Fruit fly (Drosophila melanogaster): Measurements from ENCODE around the gene CG46339.

CG46339 gene

DNA sequence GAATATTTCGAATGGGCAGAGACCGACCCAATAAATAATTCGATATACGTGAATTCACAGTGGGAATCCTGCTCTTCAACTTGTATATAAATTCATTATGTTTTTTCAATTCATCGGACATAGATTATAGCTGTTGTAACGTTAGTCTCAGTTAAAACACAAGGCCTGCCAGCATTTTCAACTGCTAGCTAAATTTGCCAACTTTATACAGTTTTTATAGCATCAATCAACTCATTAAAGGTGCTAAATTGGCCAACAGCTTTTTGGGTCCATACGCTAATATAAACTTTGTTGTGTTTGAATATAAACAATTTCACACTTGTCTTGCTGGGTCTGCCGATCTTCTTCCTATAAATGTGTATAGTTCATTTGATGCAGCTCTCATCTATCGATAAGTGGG, 66.5 kb downstream of the CG46339 start:
- no peak for TF ChIP-seq dsf (GFP tag; optimal IDR thresholded peaks at IDR 0.05; ENCODE audit: borderline replicate concordance)
- no peak for TF ChIP-seq rgr (GFP tag; optimal IDR thresholded peaks at IDR 0.05)
- TF ChIP-seq usp (GFP tag; optimal IDR thresholded peaks at IDR 0.05) = no peak
- TF ChIP-seq N (GFP tag; optimal IDR thresholded peaks at IDR 0.05) = no peak
- no peak for TF ChIP-seq br (GFP tag; optimal IDR thresholded peaks at IDR 0.05)
- no peak for TF ChIP-seq Hr78 (GFP tag; optimal IDR thresholded peaks at IDR 0.05)
- no peak for TF ChIP-seq foxo (GFP tag; optimal IDR thresholded peaks at IDR 0.05)
- TF ChIP-seq Vsx2 (GFP tag; optimal IDR thresholded peaks at IDR 0.05; ENCODE audit: partially characterized antibody) = no peak
- TF ChIP-seq h (GFP tag; optimal IDR thresholded peaks at IDR 0.05) = no peak
- no peak for TF ChIP-seq dmrt93B (GFP tag; optimal IDR thresholded peaks at IDR 0.05)
- TF ChIP-seq CG9705 (GFP tag; optimal IDR thresholded peaks at IDR 0.05) = no peak

DNA sequence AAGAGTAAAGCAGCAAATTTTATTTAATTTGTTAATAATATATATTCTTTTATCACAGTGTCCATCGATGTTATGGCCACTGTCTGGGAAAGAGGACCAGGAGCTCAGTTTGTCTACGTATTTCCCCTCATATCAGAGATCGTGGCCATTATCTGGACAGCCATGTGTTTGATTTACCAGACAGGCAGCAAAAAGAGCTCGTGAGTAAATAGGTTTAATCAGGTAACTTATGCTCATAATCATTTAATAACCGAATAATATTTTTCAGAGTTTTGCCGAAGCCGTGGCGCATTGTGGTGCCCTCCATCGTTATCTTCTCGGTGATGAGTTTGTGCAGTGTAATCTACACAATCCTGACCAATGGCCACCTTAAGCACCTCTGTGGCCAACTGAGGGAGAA, 68.9 kb downstream of the CG46339 start:
- TF ChIP-seq dl (GFP tag; optimal IDR thresholded peaks at IDR 0.05; ENCODE audit: insufficient read depth in 1 of 2, partially characterized antibody in 2 of 2) = no peak
- no peak for TF ChIP-seq Dfd (GFP tag; optimal IDR thresholded peaks at IDR 0.05)
- TF ChIP-seq dsf (GFP tag; optimal IDR thresholded peaks at IDR 0.05; ENCODE audit: borderline replicate concordance) = no peak
- no peak for TF ChIP-seq fru (GFP tag; optimal IDR thresholded peaks at IDR 0.05)
- no peak for TF ChIP-seq woc (GFP tag; optimal IDR thresholded peaks at IDR 0.05)
- no peak for TF ChIP-seq CG32264 (GFP tag; optimal IDR thresholded peaks at IDR 0.05)
- no peak for TF ChIP-seq tai (GFP tag; optimal IDR thresholded peaks at IDR 0.05)
- no peak for TF ChIP-seq brk (GFP tag; optimal IDR thresholded peaks at IDR 0.05)
- TF ChIP-seq Hnf4 (GFP tag; optimal IDR thresholded peaks at IDR 0.05) = no peak
- TF ChIP-seq psq (GFP tag; optimal IDR thresholded peaks at IDR 0.05) = no peak
- TF ChIP-seq N (GFP tag; optimal IDR thresholded peaks at IDR 0.05) = no peak
- no peak for TF ChIP-seq Jra (GFP tag; optimal IDR thresholded peaks at IDR 0.05)
- no peak for TF ChIP-seq sv (GFP tag; optimal IDR thresholded peaks at IDR 0.05)
- no peak for TF ChIP-seq usp (GFP tag; optimal IDR thresholded peaks at IDR 0.05)
- TF ChIP-seq Mio (GFP tag; optimal IDR thresholded peaks at IDR 0.05) = no peak
- no peak for TF ChIP-seq br (GFP tag; optimal IDR thresholded peaks at IDR 0.05)

DNA sequence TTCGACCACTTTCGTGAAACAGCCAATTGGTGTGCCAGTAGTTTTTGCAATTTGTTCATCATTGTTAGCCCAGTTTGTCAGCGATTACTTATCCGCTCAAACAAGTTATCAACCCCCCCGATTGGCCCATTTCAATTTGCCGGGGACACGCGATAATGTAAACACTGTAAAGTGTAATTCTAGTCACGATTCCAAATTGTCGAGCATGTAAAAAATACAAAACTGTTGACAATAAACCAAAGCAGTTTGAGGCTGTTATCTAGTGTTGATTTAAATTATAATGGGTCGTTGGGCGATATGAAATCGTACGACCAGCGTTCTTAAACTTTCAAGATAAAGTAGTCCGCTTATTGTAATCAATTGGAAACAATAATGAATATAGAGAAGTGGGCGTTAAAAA, 71.9 kb downstream of the CG46339 start:
- TF ChIP-seq CrebA (GFP tag; optimal IDR thresholded peaks at IDR 0.05; ENCODE audit: borderline replicate concordance) (no peak), Hr78 (GFP tag; optimal IDR thresholded peaks at IDR 0.05) (no peak), N (GFP tag; optimal IDR thresholded peaks at IDR 0.05) (no peak), Sp1 (GFP tag; optimal IDR thresholded peaks at IDR 0.05) (no peak), CG32264 (GFP tag; optimal IDR thresholded peaks at IDR 0.05) (no peak), Myc (optimal IDR thresholded peaks at IDR 0.05) (no peak), h (GFP tag; optimal IDR thresholded peaks at IDR 0.05) (no peak), OdsH (GFP tag; optimal IDR thresholded peaks at IDR 0.05) (no peak), Vsx2 (GFP tag; optimal IDR thresholded peaks at IDR 0.05; ENCODE audit: partially characterized antibody) (no peak), Hr83 (GFP tag; optimal IDR thresholded peaks at IDR 0.05; ENCODE audit: poor library complexity, severe bottlenecking) (no peak), dsf (GFP tag; optimal IDR thresholded peaks at IDR 0.05; ENCODE audit: borderline replicate concordance) (no peak), pan (optimal IDR thresholded peaks at IDR 0.05) (no peak), dl (GFP tag; optimal IDR thresholded peaks at IDR 0.05; ENCODE audit: insufficient read depth in 1 of 2, partially characterized antibody in 2 of 2) (no peak), Dif (GFP tag; optimal IDR thresholded peaks at IDR 0.05; ENCODE audit: partially characterized antibody) (no peak), psq (GFP tag; optimal IDR thresholded peaks at IDR 0.05) (no peak), rgr (GFP tag; optimal IDR thresholded peaks at IDR 0.05) (no peak), Dfd (GFP tag; optimal IDR thresholded peaks at IDR 0.05) (no peak)

DNA sequence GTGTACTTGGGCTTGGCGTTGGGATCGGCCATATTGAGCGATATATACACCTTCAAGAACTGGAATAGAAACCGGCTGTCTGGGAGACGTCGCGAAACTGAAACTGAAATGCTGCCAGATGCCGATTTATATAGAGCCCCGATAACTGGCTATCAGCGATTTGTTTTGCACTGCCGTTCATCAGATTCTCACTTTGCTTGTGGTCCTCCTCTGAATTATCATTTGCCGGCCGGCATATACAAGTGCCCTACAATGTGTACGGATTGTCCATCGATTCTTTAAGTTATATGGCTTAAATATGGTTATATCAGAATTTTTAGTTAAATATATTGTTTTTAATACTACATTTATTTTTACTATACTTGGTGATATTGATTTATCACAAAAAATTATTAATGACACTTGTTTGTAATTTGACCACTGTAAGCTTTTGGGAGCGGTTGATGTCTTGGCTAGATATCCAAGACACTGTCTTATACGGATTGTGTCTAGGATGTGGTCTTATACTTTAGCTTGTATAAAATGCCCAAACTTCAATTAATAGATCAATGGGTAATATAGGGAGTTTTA, 72.9 kb downstream of the CG46339 start, which contains the start of gene CG31075:
Gene CG31075 (minus strand): TSS at position 106 of the 570 bp plus-strand sequence.
- TF ChIP-seq psq (GFP tag; optimal IDR thresholded peaks at IDR 0.05) = peak; percentile 100
- TF ChIP-seq HLH106 (tag; optimal IDR thresholded peaks at IDR 0.05) = peak; percentile 89
- TF ChIP-seq GATAd (GFP tag; optimal IDR thresholded peaks at IDR 0.05) = no peak
- peak; percentile 88 for TF ChIP-seq dmrt93B (GFP tag; optimal IDR thresholded peaks at IDR 0.05)
- TF ChIP-seq pan (optimal IDR thresholded peaks at IDR 0.05) = no peak
- no peak for TF ChIP-seq N (GFP tag; optimal IDR thresholded peaks at IDR 0.05)
- TF ChIP-seq woc (GFP tag; optimal IDR thresholded peaks at IDR 0.05) = peak; percentile 84
- peak; percentile 87 for TF ChIP-seq CG9705 (GFP tag; optimal IDR thresholded peaks at IDR 0.05)
- peak; percentile 75 for TF ChIP-seq tai (GFP tag; optimal IDR thresholded peaks at IDR 0.05)
- TF ChIP-seq brk (GFP tag; optimal IDR thresholded peaks at IDR 0.05) = peak; percentile 93
- TF ChIP-seq Vsx2 (GFP tag; optimal IDR thresholded peaks at IDR 0.05; ENCODE audit: partially characterized antibody) = no peak
- TF ChIP-seq sv (GFP tag; optimal IDR thresholded peaks at IDR 0.05) = peak; percentile 16
- TF ChIP-seq jim (GFP tag; optimal IDR thresholded peaks at IDR 0.05) = no peak
- peak in 1 of 2 experiments; percentile 12 for TF ChIP-seq dl (GFP tag; optimal IDR thresholded peaks at IDR 0.05; ENCODE audit: insufficient read depth in 1 of 2, partially characterized antibody in 2 of 2)
- TF ChIP-seq CG32264 (GFP tag; optimal IDR thresholded peaks at IDR 0.05) = peak; percentile 71
- TF ChIP-seq CrebA (GFP tag; optimal IDR thresholded peaks at IDR 0.05; ENCODE audit: borderline replicate concordance) = peak; percentile 50
- peak; percentile 90 for TF ChIP-seq OdsH (GFP tag; optimal IDR thresholded peaks at IDR 0.05)
- TF ChIP-seq Hr83 (GFP tag; optimal IDR thresholded peaks at IDR 0.05; ENCODE audit: poor library complexity, severe bottlenecking) = peak; percentile 58
- no peak for TF ChIP-seq lola (GFP tag; optimal IDR thresholded peaks at IDR 0.05)
- TF ChIP-seq br (GFP tag; optimal IDR thresholded peaks at IDR 0.05) = peak; percentile 83
- peak; percentile 60 for TF ChIP-seq Myc (optimal IDR thresholded peaks at IDR 0.05)
- peak; percentile 91 for TF ChIP-seq rgr (GFP tag; optimal IDR thresholded peaks at IDR 0.05)
- TF ChIP-seq Rel (GFP tag; optimal IDR thresholded peaks at IDR 0.05) = peak; percentile 75
- TF ChIP-seq Rel (tag; optimal IDR thresholded peaks at IDR 0.05) = peak; percentile 39
- no peak for TF ChIP-seq usp (GFP tag; optimal IDR thresholded peaks at IDR 0.05)
- peak; percentile 70 for TF ChIP-seq Dif (GFP tag; optimal IDR thresholded peaks at IDR 0.05; ENCODE audit: partially characterized antibody)
- peak; percentile 50 for TF ChIP-seq Jra (GFP tag; optimal IDR thresholded peaks at IDR 0.05)
- peak; percentile 54 for TF ChIP-seq Mio (GFP tag; optimal IDR thresholded peaks at IDR 0.05)
- TF ChIP-seq h (GFP tag; optimal IDR thresholded peaks at IDR 0.05) = peak; percentile 91
- TF ChIP-seq sage (GFP tag; optimal IDR thresholded peaks at IDR 0.05) = peak; percentile 92
- peak; percentile 55 for TF ChIP-seq dsf (GFP tag; optimal IDR thresholded peaks at IDR 0.05; ENCODE audit: borderline replicate concordance)
- no peak for TF ChIP-seq Dfd (GFP tag; optimal IDR thresholded peaks at IDR 0.05)
- TF ChIP-seq Abd-B (GFP tag; optimal IDR thresholded peaks at IDR 0.05) = no peak
